Fruit fly (Drosophila melanogaster) whole organism, wandering third instar larva: Measurements from ENCODE around the gene CHES-1-like.
A peak's percentile ranks its signal among the peaks of the same experiment; 100 is the strongest.

Experiments
- Abd-B ChIP-seq: fragments of >200 bp; optimal IDR thresholded peaks from 2 replicates; lab custom pipeline; 2017; ENCODE audit warnings: missing biosample characterization, missing genetic modification characterization
- CG32264 ChIP-seq: fragments of 200-800 bp; sonication (Bioruptor generic); optimal IDR thresholded peaks from 2 replicates; lab custom pipeline; 2016; ENCODE audit warnings: missing biosample characterization, missing genetic modification characterization
- CG9705 ChIP-seq: fragments of 200-800 bp; sonication (Bioruptor generic); optimal IDR thresholded peaks from 2 replicates; lab custom pipeline; 2018; ENCODE audit warnings: missing biosample characterization, mild to moderate bottlenecking, missing genetic modification characterization
- CrebA ChIP-seq: fragments of 200-800 bp; sonication (Bioruptor generic); optimal IDR thresholded peaks from 2 replicates; lab custom pipeline; 2016; ENCODE audit warnings: missing biosample characterization, mild to moderate bottlenecking, missing genetic modification characterization, borderline replicate concordance
- Dfd ChIP-seq: fragments of >200 bp; optimal IDR thresholded peaks from 2 replicates; lab custom pipeline; 2017; ENCODE audit warnings: missing biosample characterization, missing genetic modification characterization
- Dif ChIP-seq: fragments of 200-275, 200-300 bp; sonication (Bioruptor generic); optimal IDR thresholded peaks from 2 replicates; lab custom pipeline; 2018; ENCODE audit warnings: missing biosample characterization, missing genetic modification characterization; ENCODE audit not compliant: partially characterized antibody
- GATAd ChIP-seq: sonication (Bioruptor generic); optimal IDR thresholded peaks from 2 replicates; lab custom pipeline; 2016; ENCODE audit warnings: missing biosample characterization, missing genetic modification characterization
- HLH106 ChIP-seq: fragments of 200-800 bp; optimal IDR thresholded peaks from 3 replicates; lab custom pipeline; 2019; ENCODE audit warnings: missing biosample characterization, mild to moderate bottlenecking, missing genetic modification characterization, moderate library complexity
- Hnf4 ChIP-seq: fragments of 200-800 bp; sonication (Bioruptor generic); optimal IDR thresholded peaks from 2 replicates; lab custom pipeline; 2016; ENCODE audit warnings: missing biosample characterization, mild to moderate bottlenecking, missing genetic modification characterization
- Hr78 ChIP-seq: fragments of >200 bp; optimal IDR thresholded peaks from 2 replicates; lab custom pipeline; 2017; ENCODE audit warnings: missing biosample characterization, missing genetic modification characterization
- Hr83 ChIP-seq: fragments of 200-300 bp; sonication (Bioruptor generic); optimal IDR thresholded peaks from 2 replicates; lab custom pipeline; 2016; ENCODE audit warnings: missing biosample characterization, mild to moderate bottlenecking, missing genetic modification characterization, moderate library complexity; ENCODE audit not compliant: poor library complexity, severe bottlenecking
- Jra ChIP-seq: sonication (Bioruptor generic); optimal IDR thresholded peaks from 2 replicates; lab custom pipeline; 2016; ENCODE audit warnings: missing biosample characterization, missing genetic modification characterization
- Mio ChIP-seq: sonication (Bioruptor generic); optimal IDR thresholded peaks from 2 replicates; lab custom pipeline; 2016; ENCODE audit warnings: missing biosample characterization, missing genetic modification characterization
- Myc ChIP-seq: fragments of >200 bp; optimal IDR thresholded peaks from 2 replicates; lab custom pipeline; 2017
- N ChIP-seq: fragments of >200 bp; optimal IDR thresholded peaks from 2 replicates; lab custom pipeline; 2018; ENCODE audit warnings: missing biosample characterization, missing external identifiers, missing genetic modification characterization
- OdsH ChIP-seq: fragments of 200-800 bp; sonication (Bioruptor generic); optimal IDR thresholded peaks from 2 replicates; lab custom pipeline; 2016; ENCODE audit warnings: missing biosample characterization, mild to moderate bottlenecking, missing genetic modification characterization
- Rel ChIP-seq, 2 experiments: fragments of 200-800 bp; sonication (Bioruptor generic) in 1 of 2; optimal IDR thresholded peaks; 2 replicates in 1 of 2; 3 replicates in 1 of 2; lab custom pipeline; 2016 to 2019; ENCODE audit warnings: mild to moderate bottlenecking in 2 of 2, missing biosample characterization in 2 of 2, missing genetic modification characterization in 2 of 2, moderate library complexity in 1 of 2
- Sp1 ChIP-seq: fragments of 200-800 bp; sonication (Bioruptor generic); optimal IDR thresholded peaks from 3 replicates; lab custom pipeline; 2019; ENCODE audit warnings: missing biosample characterization, mild to moderate bottlenecking, missing genetic modification characterization, moderate library complexity
- Vsx2 ChIP-seq: fragments of 200-300, 225-300 bp; sonication (Bioruptor generic); optimal IDR thresholded peaks from 2 replicates; lab custom pipeline; 2018; ENCODE audit warnings: missing biosample characterization, missing genetic modification characterization; ENCODE audit not compliant: partially characterized antibody
- br ChIP-seq: fragments of 200-800 bp; sonication (Bioruptor generic); optimal IDR thresholded peaks from 2 replicates; lab custom pipeline; 2016; ENCODE audit warnings: missing biosample characterization, missing genetic modification characterization
- brk ChIP-seq: fragments of 200-800 bp; sonication (Bioruptor generic); optimal IDR thresholded peaks from 2 replicates; lab custom pipeline; 2016; ENCODE audit warnings: missing biosample characterization, mild to moderate bottlenecking, missing genetic modification characterization
- dl ChIP-seq, 2 experiments: fragments of 175-275, 200-275 bp in 1 of 2; fragments of 200-275 bp in 1 of 2; sonication (Bioruptor generic); optimal IDR thresholded peaks; lab custom pipeline; 2018; ENCODE audit warnings: mild to moderate bottlenecking in 2 of 2, missing biosample characterization in 2 of 2, missing genetic modification characterization in 2 of 2, moderate library complexity in 2 of 2; ENCODE audit not compliant: partially characterized antibody in 2 of 2, insufficient read depth in 1 of 2
- dmrt93B ChIP-seq: fragments of 200-800 bp; sonication (Bioruptor generic); optimal IDR thresholded peaks from 2 replicates; lab custom pipeline; 2018; ENCODE audit warnings: missing biosample characterization, mild to moderate bottlenecking, missing genetic modification characterization
- dsf ChIP-seq: sonication (Bioruptor generic); optimal IDR thresholded peaks from 2 replicates; lab custom pipeline; 2016; ENCODE audit warnings: missing biosample characterization, missing genetic modification characterization, borderline replicate concordance
- ey ChIP-seq: fragments of 200-800 bp; sonication (Bioruptor generic); optimal IDR thresholded peaks from 2 replicates; lab custom pipeline; 2016; ENCODE audit warnings: missing biosample characterization, missing genetic modification characterization
- foxo ChIP-seq, 2 experiments: fragments of 200-800 bp; sonication (Bioruptor generic); optimal IDR thresholded peaks; 2 replicates in 1 of 2; 3 replicates in 1 of 2; lab custom pipeline; 2016 to 2017; ENCODE audit warnings: missing biosample characterization in 2 of 2, missing genetic modification characterization in 2 of 2
- fru ChIP-seq: fragments of 200-800 bp; sonication (Bioruptor generic); optimal IDR thresholded peaks from 3 replicates; lab custom pipeline; 2016; ENCODE audit warnings: missing biosample characterization, mild to moderate bottlenecking, missing genetic modification characterization
- h ChIP-seq: fragments of 200-800 bp; sonication (Bioruptor generic); optimal IDR thresholded peaks from 3 replicates; lab custom pipeline; 2016; ENCODE audit warnings: missing biosample characterization, mild to moderate bottlenecking, missing genetic modification characterization
- jim ChIP-seq: fragments of 175-275, 200-325 bp; sonication (Bioruptor generic); optimal IDR thresholded peaks from 2 replicates; lab custom pipeline; 2016; ENCODE audit warnings: missing biosample characterization, mild to moderate bottlenecking, missing genetic modification characterization
- lola ChIP-seq: fragments of >200 bp; optimal IDR thresholded peaks from 2 replicates; lab custom pipeline; 2017; ENCODE audit warnings: missing biosample characterization, missing genetic modification characterization
- pan ChIP-seq: fragments of >200 bp; optimal IDR thresholded peaks from 2 replicates; lab custom pipeline; 2017
- psq ChIP-seq: fragments of 200-800 bp; sonication (Bioruptor generic); optimal IDR thresholded peaks from 3 replicates; lab custom pipeline; 2017; ENCODE audit warnings: missing biosample characterization, mild to moderate bottlenecking, missing genetic modification characterization, moderate library complexity
- rgr ChIP-seq: fragments of 200-800 bp; sonication (Bioruptor generic); optimal IDR thresholded peaks from 3 replicates; lab custom pipeline; 2016; ENCODE audit warnings: missing biosample characterization, mild to moderate bottlenecking, missing genetic modification characterization
- sage ChIP-seq: fragments of 200-800 bp; sonication (Bioruptor generic); optimal IDR thresholded peaks from 2 replicates; lab custom pipeline; 2016; ENCODE audit warnings: missing biosample characterization, mild to moderate bottlenecking, missing genetic modification characterization
- sv ChIP-seq: fragments of 200-800 bp; sonication (Bioruptor generic); optimal IDR thresholded peaks from 3 replicates; lab custom pipeline; 2016; ENCODE audit warnings: missing biosample characterization, missing genetic modification characterization
- tai ChIP-seq: sonication (Bioruptor generic); optimal IDR thresholded peaks from 2 replicates; lab custom pipeline; 2016; ENCODE audit warnings: missing biosample characterization, missing genetic modification characterization
- usp ChIP-seq: fragments of >200 bp; optimal IDR thresholded peaks from 2 replicates; lab custom pipeline; 2017; ENCODE audit warnings: missing biosample characterization, missing genetic modification characterization
- woc ChIP-seq: sonication (Bioruptor generic); optimal IDR thresholded peaks from 2 replicates; lab custom pipeline; 2016; ENCODE audit warnings: missing biosample characterization, mild to moderate bottlenecking, missing genetic modification characterization

Gene CHES-1-like

DNA sequence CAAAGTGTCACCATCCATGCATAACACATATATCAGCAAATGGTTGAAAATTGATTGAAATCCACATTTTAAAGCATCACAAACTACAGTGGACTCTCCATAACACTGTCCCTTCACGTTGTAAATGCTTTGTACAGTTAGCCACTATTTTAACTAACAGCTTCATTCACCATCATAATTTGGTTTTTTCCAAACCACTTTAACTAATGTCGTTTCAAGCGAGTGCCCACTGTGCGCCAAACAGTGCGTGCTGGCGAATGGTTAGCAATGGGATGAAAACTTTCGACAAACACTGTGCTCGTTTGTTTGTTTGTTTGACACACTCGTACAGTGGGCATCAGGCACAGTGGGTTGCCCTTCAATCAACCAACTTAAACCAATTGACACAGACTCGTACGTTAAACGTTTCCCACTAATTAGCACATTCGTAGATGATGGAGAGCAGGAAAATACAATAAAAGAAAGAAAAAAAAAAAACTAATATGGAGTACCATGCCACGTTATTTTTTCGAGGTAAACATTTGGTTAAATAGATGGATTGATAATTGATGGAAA lies 8.9 kb downstream of the CHES-1-like start (continued):
- TF ChIP-seq CrebA (GFP tag; lab: Kevin White, UChicago) (no peak), Hr78 (GFP tag; lab: Kevin White, UChicago) (no peak)

- TF ChIP-seq Hr83 (GFP tag; lab: Kevin White, UChicago) (peak; percentile 88), GATAd (GFP tag; lab: Kevin White, UChicago) (no peak)
These were observed 9.5 kb downstream of the CHES-1-like start for dm6 chrX:7699584-7700238.

dm6 chrX:7698000-7698896 lies 10.9 kb downstream of the CHES-1-like start:
- TF ChIP-seq GATAd (GFP tag; lab: Kevin White, UChicago) (peak; percentile 89), sv (GFP tag; lab: Kevin White, UChicago) (peak; percentile 94), Vsx2 (GFP tag; lab: Kevin White, UChicago) (no peak), N (GFP tag; lab: Kevin White, UChicago) (no peak), h (GFP tag; lab: Kevin White, UChicago) (peak; percentile 98), dl (GFP tag; optimal IDR thresholded peaks at IDR 0.05; lab: Kevin White, UChicago; ENCODE audit: insufficient read depth in 1 of 2, partially characterized antibody in 2 of 2) (no peak), Abd-B (no peak), Rel (GFP tag; optimal IDR thresholded peaks at IDR 0.05; lab: Kevin White, UChicago) (peak; percentile 78), Rel (tag; optimal IDR thresholded peaks at IDR 0.05; lab: Kevin White, UChicago) (peak; percentile 83), woc (GFP tag; lab: Kevin White, UChicago) (peak; percentile 93), Hr78 (GFP tag; lab: Kevin White, UChicago) (no peak), foxo (GFP tag; optimal IDR thresholded peaks at IDR 0.05; lab: Kevin White, UChicago) (peak; percentile 70 to 98), CG32264 (GFP tag; lab: Kevin White, UChicago) (peak; percentile 80), psq (peak; percentile 97), usp (GFP tag; lab: Kevin White, UChicago) (no peak), tai (GFP tag; lab: Kevin White, UChicago) (peak; percentile 89), CrebA (GFP tag; lab: Kevin White, UChicago) (peak; percentile 65), Dfd (GFP tag; lab: Kevin White, UChicago) (peak; percentile 81), OdsH (peak; percentile 97), Hr83 (GFP tag; lab: Kevin White, UChicago) (peak; percentile 63), brk (GFP tag; lab: Kevin White, UChicago) (peak; percentile 85), Dif (GFP tag; lab: Kevin White, UChicago) (peak; percentile 35), CG9705 (GFP tag; lab: Kevin White, UChicago) (peak; percentile 91), HLH106 (tag; lab: Kevin White, UChicago) (peak; percentile 98), ey (peak; percentile 96), pan (lab: Kevin White, UChicago) (no peak), Mio (GFP tag; lab: Kevin White, UChicago) (peak; percentile 32), br (GFP tag; lab: Kevin White, UChicago) (peak; percentile 96), dsf (GFP tag; lab: Kevin White, UChicago) (peak; percentile 83), lola (GFP tag; lab: Kevin White, UChicago) (no peak), sage (GFP tag; lab: Kevin White, UChicago) (peak; percentile 92), fru (GFP tag; lab: Kevin White, UChicago) (peak; percentile 97), dmrt93B (peak; percentile 96), Jra (peak; percentile 93), rgr (GFP tag; lab: Kevin White, UChicago) (peak; percentile 98), Sp1 (GFP tag; lab: Kevin White, UChicago) (peak; percentile 98), Myc (lab: Kevin White, UChicago) (no peak), jim (GFP tag; lab: Kevin White, UChicago) (no peak), Hnf4 (GFP tag; lab: Kevin White, UChicago) (peak; percentile 97)
